Fruit fly (Drosophila melanogaster): Measurements from ENCODE around the gene CG4613.

Gene CG4613

dm6 chr3L:14476804-14477239, 44.7 kb downstream of the CG4613 start (continued):
- TF ChIP-seq CG11762 (GFP tag; optimal IDR thresholded peaks at IDR 0.05; ENCODE audit: insufficient read depth) (no peak), CG34406 (GFP tag; optimal IDR thresholded peaks at IDR 0.05) (peak; percentile 40), vri (GFP tag; optimal IDR thresholded peaks at IDR 0.05) (peak; percentile 38), dac (GFP tag; optimal IDR thresholded peaks at IDR 0.05) (no peak), CG8119 (GFP tag; IDR thresholded peaks at IDR 0.05) (peak; percentile 61), Sox102F (GFP tag; optimal IDR thresholded peaks at IDR 0.05) (peak; percentile 70), ss (GFP tag; optimal IDR thresholded peaks at IDR 0.05) (peak; percentile 94), CG11902 (GFP tag; optimal IDR thresholded peaks at IDR 0.05) (no peak), Hr38 (GFP tag; optimal IDR thresholded peaks at IDR 0.05) (no peak), esn (GFP tag; optimal IDR thresholded peaks at IDR 0.05) (peak; percentile 51), CG6854 (GFP tag; optimal IDR thresholded peaks at IDR 0.05) (peak; percentile 55), CG6792 (GFP tag; optimal IDR thresholded peaks at IDR 0.05) (peak; percentile 36), Blimp-1 (GFP tag; optimal IDR thresholded peaks at IDR 0.05) (peak; percentile 9), acj6 (GFP tag; optimal IDR thresholded peaks at IDR 0.05) (no peak), CG3032 (tag; optimal IDR thresholded peaks at IDR 0.05) (peak; percentile 62), spab (GFP tag; optimal IDR thresholded peaks at IDR 0.05) (peak; percentile 76), CG15336 (GFP tag; IDR thresholded peaks at IDR 0.05) (peak; percentile 46; the same call in 1 of the 2 replicates), CG11294 (GFP tag; IDR thresholded peaks at IDR 0.05) (no peak), Ets21C (GFP tag; optimal IDR thresholded peaks at IDR 0.05) (no peak)

Data from whole organism, prepupa.